Worm (Caenorhabditis elegans) whole organism, L3 larva: ENCODE results near the gene plpp-1.3.

ENCODE experiments used
- ZK546.5 ChIP-seq: sonication (generic microtip); optimal IDR thresholded peaks from 2 replicates; lab custom pipeline; 2017; ENCODE audit warnings: missing biosample characterization, missing genetic modification characterization
- aly-2 ChIP-seq: fragments of 150-350 bp; optimal IDR thresholded peaks from 2 replicates; lab custom pipeline; 2014; ENCODE audit warnings: missing biosample characterization, missing genetic modification characterization
- ama-1 ChIP-seq: fragments of 150-350 bp; optimal IDR thresholded peaks from 2 replicates; lab custom pipeline; 2018
- ceh-16 ChIP-seq: sonication (generic microtip); optimal IDR thresholded peaks from 2 replicates; lab custom pipeline; 2017; ENCODE audit warnings: missing biosample characterization, missing genetic modification characterization
- ceh-28 ChIP-seq: fragments of 150-350 bp; optimal IDR thresholded peaks from 2 replicates; lab custom pipeline; 2014; ENCODE audit warnings: missing biosample characterization, missing genetic modification reagents, missing genetic modification characterization
- elt-2 ChIP-seq: sonication (generic microtip); optimal IDR thresholded peaks from 2 replicates; lab custom pipeline; 2016; ENCODE audit warnings: missing genetic modification reagents, mild to moderate bottlenecking, missing genetic modification characterization, missing compliant biosample characterization
- mdl-1 ChIP-seq: fragments of 150-350 bp; optimal IDR thresholded peaks from 2 replicates; lab custom pipeline; 2014; ENCODE audit warnings: missing biosample characterization, missing genetic modification characterization
- nhr-11 ChIP-seq: fragments of 150-350 bp; optimal IDR thresholded peaks from 2 replicates; lab custom pipeline; 2014; ENCODE audit warnings: missing biosample characterization, missing genetic modification characterization
- nhr-23 ChIP-seq: fragments of 150-350 bp; optimal IDR thresholded peaks from 2 replicates; lab custom pipeline; 2014; ENCODE audit warnings: missing biosample characterization, missing genetic modification reagents, missing genetic modification characterization
- nhr-25 ChIP-seq: sonication (generic microtip); optimal IDR thresholded peaks from 2 replicates; lab custom pipeline; 2017; ENCODE audit warnings: missing biosample characterization, missing genetic modification characterization
- nhr-28 ChIP-seq: fragments of 150-350 bp; optimal IDR thresholded peaks from 2 replicates; lab custom pipeline; 2014; ENCODE audit warnings: missing biosample characterization, missing genetic modification characterization
- pqm-1 ChIP-seq: fragments of 150-350 bp; optimal IDR thresholded peaks from 2 replicates; lab custom pipeline; 2017; ENCODE audit warnings: missing biosample characterization, missing genetic modification characterization, inconsistent platforms
- tbx-2 ChIP-seq: sonication (generic microtip); optimal IDR thresholded peaks from 2 replicates; lab custom pipeline; 2016; ENCODE audit warnings: mild to moderate bottlenecking, missing genetic modification characterization, missing compliant biosample characterization
- ztf-4 ChIP-seq: fragments of 150-350 bp; optimal IDR thresholded peaks from 2 replicates; lab custom pipeline; 2014; ENCODE audit warnings: missing biosample characterization, missing genetic modification characterization

ce11 chrX:10659508-10659907 lies 35.6 kb upstream of the plpp-1.3 start:
- TF ChIP-seq ZK546.5 (tag; lab: Kevin White, UChicago) (no peak), nhr-23 (tag; lab: Kevin White, UChicago) (no peak), tbx-2 (tag; lab: Kevin White, UChicago) (no peak), nhr-28 (tag; lab: Kevin White, UChicago) (no peak), ztf-4 (tag; lab: Kevin White, UChicago) (no peak), nhr-11 (tag; lab: Kevin White, UChicago) (no peak), ama-1 (lab: Kevin White, UChicago) (no peak), nhr-25 (tag; lab: Kevin White, UChicago) (no peak), ceh-16 (tag; lab: Kevin White, UChicago) (no peak), pqm-1 (no peak), ceh-28 (tag; lab: Kevin White, UChicago) (no peak), mdl-1 (tag; lab: Kevin White, UChicago) (no peak), elt-2 (tag; lab: Kevin White, UChicago) (no peak), aly-2 (tag; lab: Kevin White, UChicago) (no peak)
